Fruit fly (Drosophila melanogaster) whole organism, prepupa: ENCODE data around the gene Duox.

Experiments used
- CG6792 ChIP-seq: fragments of 200-800 bp; sonication (Bioruptor generic); optimal IDR thresholded peaks from 3 replicates; lab custom pipeline; 2016; ENCODE audit warnings: missing biosample characterization, missing genetic modification characterization
- CG9139 ChIP-seq: fragments of 200-800 bp; sonication (Bioruptor generic); optimal IDR thresholded peaks from 3 replicates; lab custom pipeline; 2017; ENCODE audit warnings: missing biosample characterization, mild to moderate bottlenecking, missing genetic modification characterization
- Sox15 ChIP-seq: fragments of 200-800 bp; sonication (Bioruptor generic); optimal IDR thresholded peaks from 3 replicates; lab custom pipeline; 2016; ENCODE audit warnings: missing biosample characterization, missing genetic modification characterization
- esn ChIP-seq: fragments of 200-800 bp; sonication (Bioruptor generic); optimal IDR thresholded peaks from 2 replicates; lab custom pipeline; 2016; ENCODE audit warnings: missing biosample characterization, mild to moderate bottlenecking, missing genetic modification characterization, moderate library complexity
- fkh ChIP-seq: fragments of 200-800 bp; sonication (Bioruptor generic); optimal IDR thresholded peaks from 3 replicates; lab custom pipeline; 2017; ENCODE audit warnings: missing biosample characterization, mild to moderate bottlenecking, missing genetic modification characterization, moderate library complexity
- spab ChIP-seq: fragments of 200-800 bp; sonication (Bioruptor generic); optimal IDR thresholded peaks from 2 replicates; lab custom pipeline; 2017; ENCODE audit warnings: missing biosample characterization, mild to moderate bottlenecking, missing genetic modification characterization, missing genetic modification reagents
- svp ChIP-seq: fragments of 200-800 bp; sonication (Bioruptor generic); peaks from one replicate; lab custom pipeline; 2016; ENCODE audit warnings: missing biosample characterization, missing genetic modification characterization
- topi ChIP-seq: fragments of 200-800 bp; sonication (Bioruptor generic); optimal IDR thresholded peaks from 3 replicates; lab custom pipeline; 2016; ENCODE audit warnings: missing biosample characterization, missing genetic modification characterization

- TF ChIP-seq spab (GFP tag; lab: Kevin White, UChicago) (peak; percentile 97), fkh (GFP tag; lab: Kevin White, UChicago) (peak; percentile 38), topi (peak; percentile 91), svp (peak; percentile 93), esn (GFP tag; lab: Kevin White, UChicago) (peak; percentile 96), CG6792 (GFP tag; lab: Kevin White, UChicago) (peak; percentile 93), Sox15 (GFP tag; lab: Kevin White, UChicago) (peak; percentile 88), CG9139 (peak; percentile 87)
These were observed 323 bp upstream of the Duox start for dm6 chr2L:2830341-2830800.
